Worm (Caenorhabditis elegans): ENCODE measurements around the gene sca-1.
A peak's percentile ranks its signal among the peaks of the same experiment; 100 is the strongest.
"Not testable (repeated sequence)": the region's sequence is repeated elsewhere in the genome, so short reads cannot be mapped to it uniquely, and the experiment has no call there.

The sca-1 gene

DNA sequence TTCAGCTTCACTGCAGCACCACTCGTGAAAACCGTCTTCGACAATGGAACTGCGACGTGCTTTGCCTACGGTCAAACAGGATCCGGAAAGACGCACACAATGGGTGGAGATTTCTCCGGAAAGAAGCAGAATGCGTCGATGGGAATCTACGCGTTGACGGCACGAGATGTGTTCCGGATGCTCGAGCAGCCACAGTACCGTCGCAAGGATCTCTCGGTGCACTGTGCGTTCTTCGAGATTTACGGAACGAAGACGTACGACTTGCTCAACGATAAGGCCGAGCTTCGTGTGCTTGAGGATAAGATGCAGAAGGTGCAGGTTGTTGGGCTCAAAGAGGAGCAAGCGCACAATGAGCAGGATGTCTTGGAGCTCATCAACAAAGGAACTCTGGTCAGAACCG lies 7.1 kb downstream of the sca-1 start:
- no peak for TF ChIP-seq ets-7 (tag; optimal IDR thresholded peaks at IDR 0.05)
- TF ChIP-seq aly-1 (tag; optimal IDR thresholded peaks at IDR 0.05): no peak
- no peak for TF ChIP-seq pes-1 (GFP tag; IDR thresholded peaks at IDR 0.05)
- TF ChIP-seq flt-1 (GFP tag; IDR thresholded peaks at IDR 0.05): no peak
- TF ChIP-seq tbx-37 (GFP tag; conservative IDR thresholded peaks at IDR 0.05): no peak
- no peak for TF ChIP-seq tra-4 (tag; optimal IDR thresholded peaks at IDR 0.05)
- no peak for TF ChIP-seq F13C5.2 (tag; optimal IDR thresholded peaks at IDR 0.05)
- TF ChIP-seq sea-1 (GFP tag; conservative IDR thresholded peaks at IDR 0.05): no peak
- TF ChIP-seq hmbx-1 (tag; optimal IDR thresholded peaks at IDR 0.05): no peak
- TF ChIP-seq ceh-36 (tag; optimal IDR thresholded peaks at IDR 0.05): no peak
- no peak for TF ChIP-seq ama-1 (optimal IDR thresholded peaks at IDR 0.05)
- TF ChIP-seq hmg-4 (GFP tag; optimal IDR thresholded peaks at IDR 0.05): no peak
- TF ChIP-seq B0310.2 (tag; optimal IDR thresholded peaks at IDR 0.05): no peak

DNA sequence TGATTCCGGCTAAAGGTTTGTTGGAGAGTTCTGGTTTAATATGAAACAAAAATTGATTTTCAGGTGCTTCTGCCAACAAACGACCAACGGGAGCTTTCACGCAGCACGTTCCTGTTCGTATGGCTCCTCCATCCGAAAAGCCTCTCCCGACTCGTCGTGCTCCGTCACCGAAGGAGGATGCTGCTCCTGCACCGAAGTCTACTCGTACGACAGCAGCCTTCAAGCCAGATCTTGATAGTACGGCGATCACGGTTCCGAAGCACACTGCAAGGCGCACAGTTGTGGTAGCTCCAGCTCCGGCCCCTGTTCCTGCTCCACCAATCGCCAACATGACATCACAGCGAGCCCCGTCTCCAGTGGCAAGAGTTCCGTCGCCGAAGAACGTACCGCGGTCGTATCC lies 7.8 kb downstream of the sca-1 start:
- peak; percentile 38 for TF ChIP-seq aly-1 (tag; optimal IDR thresholded peaks at IDR 0.05)
- no peak for TF ChIP-seq hmg-4 (GFP tag; optimal IDR thresholded peaks at IDR 0.05)

DNA sequence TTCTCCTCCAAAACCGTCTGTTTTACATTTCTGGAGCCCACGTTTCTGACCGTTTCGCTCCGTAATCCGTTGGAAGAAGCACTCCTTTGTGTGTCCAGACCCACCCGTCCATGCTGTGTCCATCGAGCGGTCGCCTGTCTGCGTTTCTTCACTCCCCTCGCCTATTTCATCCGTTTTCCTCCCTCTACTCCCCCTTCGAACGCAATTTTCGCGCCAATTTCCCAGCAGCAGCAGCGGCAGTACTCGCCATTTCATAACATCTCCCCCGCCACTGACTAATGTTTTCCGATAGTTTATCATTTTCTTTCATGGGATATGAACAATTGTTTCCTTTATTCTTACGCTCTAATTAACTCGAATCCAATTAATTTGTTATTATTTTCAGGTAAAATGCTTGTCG lies 8.7 kb downstream of the sca-1 start:
- peak; percentile 44 for TF ChIP-seq F13C5.2 (tag; optimal IDR thresholded peaks at IDR 0.05)
- TF ChIP-seq ceh-36 (tag; optimal IDR thresholded peaks at IDR 0.05): no peak
- no peak for TF ChIP-seq tra-4 (tag; optimal IDR thresholded peaks at IDR 0.05)
- no peak for TF ChIP-seq ets-7 (tag; optimal IDR thresholded peaks at IDR 0.05)
- TF ChIP-seq tbx-37 (GFP tag; conservative IDR thresholded peaks at IDR 0.05): peak; percentile 30; the same call in 1 of the 2 replicates
- no peak for TF ChIP-seq ama-1 (optimal IDR thresholded peaks at IDR 0.05)
- 0 out of 2 replicates have a peak, but pooled peaks have one; percentile 6 for TF ChIP-seq flt-1 (GFP tag; IDR thresholded peaks at IDR 0.05)
- TF ChIP-seq hmg-4 (GFP tag; optimal IDR thresholded peaks at IDR 0.05): peak; percentile 68
- TF ChIP-seq aly-1 (tag; optimal IDR thresholded peaks at IDR 0.05): no peak

DNA sequence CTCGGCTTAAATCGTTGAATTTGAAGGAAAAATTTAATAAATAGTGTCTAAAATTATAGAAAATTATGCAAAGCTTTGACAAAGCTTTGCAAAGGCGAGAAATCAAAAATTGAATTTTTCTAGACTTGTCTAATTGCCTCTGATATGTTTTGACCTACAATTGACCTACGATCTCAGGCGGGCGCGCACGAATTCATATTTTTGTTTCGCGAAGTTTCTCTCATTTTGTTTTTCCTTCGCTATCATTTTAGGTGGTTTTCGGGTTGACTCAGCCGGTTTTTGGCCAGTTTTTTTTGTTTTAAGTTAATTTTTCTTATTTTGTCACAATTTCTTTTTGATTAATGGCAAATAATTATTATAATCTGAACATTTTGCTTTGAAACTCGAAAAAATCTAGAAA lies 9.4 kb downstream of the sca-1 start:
- TF ChIP-seq B0310.2 (tag; optimal IDR thresholded peaks at IDR 0.05) (no peak), hmbx-1 (tag; optimal IDR thresholded peaks at IDR 0.05) (no peak), tra-4 (tag; optimal IDR thresholded peaks at IDR 0.05) (no peak), hmg-4 (GFP tag; optimal IDR thresholded peaks at IDR 0.05) (no peak), sea-1 (GFP tag; conservative IDR thresholded peaks at IDR 0.05) (no peak)

DNA sequence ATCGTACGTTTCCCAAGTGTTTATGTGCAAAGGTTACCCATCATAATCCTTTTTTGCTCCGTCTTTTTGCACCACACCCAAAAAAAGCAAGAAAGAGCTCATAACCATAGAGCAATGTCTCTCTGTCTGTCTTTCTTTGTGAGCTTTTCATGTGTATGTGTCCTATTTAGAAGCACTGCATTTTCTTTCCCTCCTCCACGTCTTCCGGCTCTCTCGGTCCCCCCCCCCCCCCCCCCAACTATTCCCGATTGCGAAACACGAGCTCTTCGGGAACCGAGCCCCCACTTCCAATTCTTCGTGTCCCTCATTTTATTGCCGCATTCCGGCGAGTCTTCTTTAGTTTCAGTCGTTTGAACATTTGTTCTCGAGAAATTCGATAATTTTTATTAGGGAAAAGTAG lies 9.8 kb downstream of the sca-1 start:
- no peak for TF ChIP-seq ceh-36 (tag; optimal IDR thresholded peaks at IDR 0.05)
- TF ChIP-seq B0310.2 (tag; optimal IDR thresholded peaks at IDR 0.05): no peak
- TF ChIP-seq aly-1 (tag; optimal IDR thresholded peaks at IDR 0.05): no peak
- no peak for TF ChIP-seq hmg-4 (GFP tag; optimal IDR thresholded peaks at IDR 0.05)

DNA sequence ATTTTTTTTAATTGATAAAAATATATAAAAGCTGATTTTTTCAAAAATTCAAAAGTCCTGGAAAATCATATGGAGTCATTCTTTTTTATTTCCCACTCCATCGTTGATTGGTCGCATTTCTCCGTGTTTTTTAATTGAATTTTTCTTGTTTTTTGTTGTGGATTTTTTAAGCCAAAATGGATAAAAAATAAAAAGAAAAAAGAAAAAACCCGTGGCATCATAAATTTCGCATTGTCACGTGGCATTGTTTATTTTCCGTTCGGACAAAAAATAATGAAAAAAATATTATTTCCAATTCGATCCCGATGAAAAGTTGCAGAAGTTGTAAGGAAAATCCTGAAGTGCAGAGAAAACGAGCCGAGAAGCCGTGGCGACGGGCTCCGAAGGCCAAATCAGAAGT lies 11.0 kb downstream of the sca-1 start, which contains the start of gene klp-7:
Gene klp-7, plus strand, starts transcription at position 301 of the 400 bp plus-strand sequence.
- not testable (repeated sequence) for TF ChIP-seq ama-1 (optimal IDR thresholded peaks at IDR 0.05); ceh-36 (tag; optimal IDR thresholded peaks at IDR 0.05); ceh-13 (GFP tag; optimal IDR thresholded peaks at IDR 0.05)

DNA sequence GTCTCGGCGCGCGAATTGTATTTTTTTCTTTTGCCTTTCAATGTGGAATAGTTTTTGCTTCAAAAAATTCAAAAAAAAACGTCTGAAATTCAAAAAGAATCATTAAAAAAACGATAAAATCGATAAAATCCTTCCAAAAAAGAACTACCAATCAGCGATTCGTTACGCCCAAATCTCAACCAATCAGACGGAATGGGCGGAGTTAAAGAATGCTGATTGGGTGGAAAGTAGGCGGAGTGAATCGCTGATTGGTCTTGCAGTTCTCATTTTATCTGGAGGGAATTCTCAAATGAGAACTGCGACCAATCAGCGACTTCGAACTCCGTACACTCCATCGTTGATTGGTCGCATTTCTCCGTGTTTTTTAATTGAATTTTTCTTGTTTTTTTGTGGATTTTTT lies 11.5 kb downstream of the sca-1 start:
- no peak for TF ChIP-seq ceh-13 (GFP tag; optimal IDR thresholded peaks at IDR 0.05)
- no peak for TF ChIP-seq flt-1 (GFP tag; IDR thresholded peaks at IDR 0.05)
- TF ChIP-seq pes-1 (GFP tag; IDR thresholded peaks at IDR 0.05): no peak
- TF ChIP-seq tbx-37 (GFP tag; conservative IDR thresholded peaks at IDR 0.05): no peak
- TF ChIP-seq ceh-36 (tag; optimal IDR thresholded peaks at IDR 0.05): no peak
- TF ChIP-seq hmg-4 (GFP tag; optimal IDR thresholded peaks at IDR 0.05): no peak
- TF ChIP-seq ama-1 (optimal IDR thresholded peaks at IDR 0.05): no peak
- no peak for TF ChIP-seq hnd-1 (tag; optimal IDR thresholded peaks at IDR 0.05)
- TF ChIP-seq F13C5.2 (tag; optimal IDR thresholded peaks at IDR 0.05): no peak
- no peak for TF ChIP-seq sea-1 (GFP tag; conservative IDR thresholded peaks at IDR 0.05)
- TF ChIP-seq tbx-11 (GFP tag; IDR thresholded peaks at IDR 0.05): no peak
- no peak for TF ChIP-seq ets-7 (tag; optimal IDR thresholded peaks at IDR 0.05)
- no peak for TF ChIP-seq B0310.2 (tag; optimal IDR thresholded peaks at IDR 0.05)
- TF ChIP-seq tra-4 (tag; optimal IDR thresholded peaks at IDR 0.05): no peak

DNA sequence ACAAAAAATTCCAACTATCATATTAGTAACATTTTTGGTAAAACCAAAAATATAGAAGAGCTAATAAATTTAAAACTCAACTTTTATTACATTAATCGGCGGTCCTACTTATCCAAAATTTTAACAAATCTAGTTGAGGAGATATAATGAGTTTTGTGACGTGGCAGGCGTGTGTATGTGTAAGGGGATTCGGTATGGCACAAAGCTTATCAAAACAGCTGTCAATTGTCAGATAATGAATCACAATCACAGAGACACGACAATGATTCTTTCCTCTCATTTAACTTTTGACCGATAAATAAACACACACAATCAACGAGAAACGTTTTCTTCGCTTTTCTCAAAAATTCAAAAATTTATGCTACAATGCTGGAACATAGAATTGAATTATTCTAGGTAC lies 14.6 kb downstream of the sca-1 start, which contains the start of gene K11D9.3:
Gene K11D9.3, minus strand, starts transcription at position 181 of the 400 bp plus-strand sequence.
- TF ChIP-seq tbx-11 (GFP tag; IDR thresholded peaks at IDR 0.05) (no peak), sea-1 (GFP tag; conservative IDR thresholded peaks at IDR 0.05) (no peak), hmg-4 (GFP tag; optimal IDR thresholded peaks at IDR 0.05) (no peak), B0310.2 (tag; optimal IDR thresholded peaks at IDR 0.05) (no peak), hnd-1 (tag; optimal IDR thresholded peaks at IDR 0.05) (no peak)

DNA sequence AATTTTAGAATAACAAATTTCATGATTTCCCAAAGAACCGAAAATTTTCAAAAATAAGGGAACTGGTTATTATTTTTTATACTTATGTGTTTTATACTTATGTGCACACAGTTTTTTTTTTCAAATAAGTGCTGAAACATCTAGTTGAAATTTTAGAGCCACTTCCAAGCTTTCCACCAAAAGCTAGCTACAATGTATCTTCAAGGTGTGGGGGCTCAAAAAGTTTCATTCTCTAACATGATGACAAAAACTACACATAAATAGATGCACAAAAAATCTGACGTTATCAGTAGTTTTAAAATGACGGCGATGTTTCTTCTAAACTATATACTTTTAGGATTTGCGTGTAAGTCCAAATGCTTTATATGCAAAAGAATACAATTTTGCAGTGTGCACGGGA lies 22.6 kb downstream of the sca-1 start, which contains the start of gene clec-163:
Gene clec-163, plus strand, starts transcription at position 301 of the 400 bp plus-strand sequence.
- TF ChIP-seq ceh-13 (GFP tag; optimal IDR thresholded peaks at IDR 0.05) (no peak), F13C5.2 (tag; optimal IDR thresholded peaks at IDR 0.05) (no peak), tbx-11 (GFP tag; IDR thresholded peaks at IDR 0.05) (no peak), aly-1 (tag; optimal IDR thresholded peaks at IDR 0.05) (no peak), ama-1 (optimal IDR thresholded peaks at IDR 0.05) (no peak), tbx-37 (GFP tag; conservative IDR thresholded peaks at IDR 0.05) (no peak), ceh-36 (tag; optimal IDR thresholded peaks at IDR 0.05) (no peak), tra-4 (tag; optimal IDR thresholded peaks at IDR 0.05) (no peak), hnd-1 (tag; optimal IDR thresholded peaks at IDR 0.05) (no peak), scrt-1 (GFP tag; IDR thresholded peaks at IDR 0.05) (no peak), flt-1 (GFP tag; IDR thresholded peaks at IDR 0.05) (no peak)
